Fruit fly (Drosophila melanogaster) whole organism, embryonic: ENCODE data around the gene tobi.

ENCODE experiments used
- Atf-2 ChIP-seq: fragments of 200-800 bp; sonication (Bioruptor generic); optimal IDR thresholded peaks from 2 replicates; lab custom pipeline; 2016; ENCODE audit warnings: missing biosample characterization, missing genetic modification characterization
- CG11696 ChIP-seq: fragments of 200-800 bp; sonication (Bioruptor generic); IDR thresholded peaks from 2 replicates; pipeline ENCODE4 v1.3.6; 2022; ENCODE audit warnings: missing biosample characterization, missing genetic modification characterization
- CG12071 ChIP-seq: fragments of 200-800 bp; sonication (Bioruptor generic); optimal IDR thresholded peaks from 3 replicates; lab custom pipeline; 2018; ENCODE audit warnings: missing biosample characterization, mild to moderate bottlenecking, missing genetic modification characterization
- CG12769 ChIP-seq: fragments of 200-800 bp; sonication (Bioruptor generic); optimal IDR thresholded peaks from 2 replicates; lab custom pipeline; 2019; ENCODE audit warnings: missing biosample characterization, mild to moderate bottlenecking, missing genetic modification characterization, moderate library complexity
- CG13424 ChIP-seq: fragments of 200-800 bp; sonication (Bioruptor generic); optimal IDR thresholded peaks from 2 replicates; lab custom pipeline; 2019; ENCODE audit warnings: missing biosample characterization, mild to moderate bottlenecking, missing genetic modification characterization, moderate library complexity
- CG13624 ChIP-seq: fragments of 200-800 bp; sonication (Bioruptor generic); optimal IDR thresholded peaks from 2 replicates; lab custom pipeline; 2016; ENCODE audit warnings: missing biosample characterization, missing genetic modification characterization
- CG15073 ChIP-seq: fragments of 200-800 bp; sonication (Bioruptor generic); optimal IDR thresholded peaks from 2 replicates; lab custom pipeline; 2016; ENCODE audit warnings: missing biosample characterization, missing genetic modification characterization
- CG2712 ChIP-seq: fragments of 200-800 bp; optimal IDR thresholded peaks from 3 replicates; lab custom pipeline; 2019; ENCODE audit warnings: missing biosample characterization, mild to moderate bottlenecking, missing genetic modification characterization, moderate library complexity
- CG32772 ChIP-seq: fragments of 200-800 bp; sonication (Bioruptor generic); IDR thresholded peaks from 2 replicates; pipeline ENCODE4 v1.3.6; 2022; ENCODE audit warnings: missing biosample characterization, missing genetic modification characterization
- CG34376 ChIP-seq: fragments of 200-800 bp; sonication (Bioruptor generic); optimal IDR thresholded peaks from 2 replicates; lab custom pipeline; 2018; ENCODE audit warnings: missing biosample characterization, mild to moderate bottlenecking, missing genetic modification characterization
- CG34422 ChIP-seq: fragments of 200-800 bp; sonication (Bioruptor generic); IDR thresholded peaks from 3 replicates; pipeline ENCODE4 v1.3.6; 2022; ENCODE audit warnings: missing biosample characterization, missing genetic modification characterization
- CG3726 ChIP-seq: fragments of 200-800 bp; sonication (Bioruptor generic); IDR thresholded peaks from 3 replicates; pipeline ENCODE4, ENCODE4 v1.3.6; 2022; ENCODE audit warnings: missing biosample characterization, missing genetic modification characterization
- CG4404 ChIP-seq: fragments of 200-800 bp; sonication (Bioruptor generic); IDR thresholded peaks from 2 replicates; pipeline ENCODE4 v1.3.6; 2022; ENCODE audit warnings: missing biosample characterization, missing genetic modification characterization
- CG6683 ChIP-seq: fragments of 200-800 bp; sonication (Bioruptor generic); optimal IDR thresholded peaks from 2 replicates; lab custom pipeline; 2017; ENCODE audit warnings: missing biosample characterization, mild to moderate bottlenecking, missing genetic modification characterization, missing genetic modification reagents
- CG6813 ChIP-seq: fragments of 200-800 bp; sonication (Bioruptor generic); optimal IDR thresholded peaks from 2 replicates; lab custom pipeline; 2017; ENCODE audit warnings: missing biosample characterization, missing genetic modification characterization, mild to moderate bottlenecking, moderate library complexity, missing genetic modification reagents
- CG9797 ChIP-seq: fragments of 200-800 bp; sonication (Bioruptor generic); optimal IDR thresholded peaks from 3 replicates; lab custom pipeline; 2018; ENCODE audit warnings: missing biosample characterization, mild to moderate bottlenecking, missing genetic modification characterization
- Dip2 ChIP-seq: fragments of 200-800 bp; sonication (Bioruptor generic); IDR thresholded peaks from 2 replicates; pipeline ENCODE4 v1.3.6; 2022; ENCODE audit warnings: missing biosample characterization, missing genetic modification characterization
- Drgx ChIP-seq: fragments of 200-800 bp; sonication (Bioruptor generic); IDR thresholded peaks from 2 replicates; pipeline ENCODE4 v1.3.6; 2022; ENCODE audit warnings: missing biosample characterization, missing genetic modification characterization
- Ets65A ChIP-seq: fragments of 200-800 bp; sonication (Bioruptor generic); peaks from one replicate; lab custom pipeline; 2016; ENCODE audit warnings: missing biosample characterization, missing genetic modification characterization
- Ets97D ChIP-seq: fragments of 200-800 bp; sonication (Bioruptor generic); optimal IDR thresholded peaks from 3 replicates; lab custom pipeline; 2016; ENCODE audit warnings: missing biosample characterization, missing genetic modification characterization
- Fer2 ChIP-seq: fragments of 200-800 bp; sonication (Bioruptor generic); optimal IDR thresholded peaks from 2 replicates; lab custom pipeline; 2018; ENCODE audit warnings: missing biosample characterization, mild to moderate bottlenecking, missing genetic modification characterization, moderate library complexity
- Fer3 ChIP-seq: fragments of 200-800 bp; sonication (Bioruptor generic); optimal IDR thresholded peaks from 2 replicates; lab custom pipeline; 2018; ENCODE audit warnings: missing biosample characterization, mild to moderate bottlenecking, missing genetic modification characterization, moderate library complexity
- GATAe ChIP-seq: fragments of 200-800 bp; sonication (Bioruptor generic); conservative IDR thresholded peaks from 2 replicates; pipeline ENCODE4 v1.3.6; 2022; ENCODE audit warnings: missing biosample characterization, missing genetic modification characterization
- Gug ChIP-seq: fragments of 200-800 bp; sonication (Bioruptor generic); IDR thresholded peaks from 4 replicates; pipeline ENCODE4 v1.3.6; 2022; ENCODE audit warnings: missing biosample characterization, missing genetic modification characterization
- HLHmδ ChIP-seq: fragments of 200-800 bp; sonication (Bioruptor generic); optimal IDR thresholded peaks from 2 replicates; lab custom pipeline; 2018; ENCODE audit warnings: missing biosample characterization, mild to moderate bottlenecking, missing genetic modification characterization, moderate library complexity
- MESR4 ChIP-seq: fragments of 200-800 bp; sonication (Bioruptor generic); optimal IDR thresholded peaks from 2 replicates; lab custom pipeline; 2018; ENCODE audit warnings: missing biosample characterization, mild to moderate bottlenecking, missing genetic modification characterization, moderate library complexity
- Med ChIP-seq: fragments of 200-800 bp; sonication (Bioruptor generic); peaks from one replicate; lab custom pipeline; 2016; ENCODE audit warnings: missing biosample characterization, missing genetic modification characterization, mild to moderate bottlenecking, inconsistent platforms, moderate library complexity
- Myb ChIP-seq: fragments of 200-800 bp; sonication (Bioruptor generic); optimal IDR thresholded peaks from 2 replicates; lab custom pipeline; 2016; ENCODE audit warnings: missing biosample characterization, missing genetic modification characterization
- Vsx1 ChIP-seq: fragments of 200-800 bp; sonication (Bioruptor generic); optimal IDR thresholded peaks from 2 replicates; lab custom pipeline; 2017; ENCODE audit warnings: missing biosample characterization, mild to moderate bottlenecking, missing genetic modification characterization, missing genetic modification reagents
- ap ChIP-seq: fragments of 200-800 bp; sonication (Bioruptor generic); IDR thresholded peaks from 2 replicates; pipeline ENCODE4 v1.3.6; 2022; ENCODE audit warnings: missing biosample characterization, missing genetic modification characterization
- bcd ChIP-seq: fragments of 200-800 bp; sonication (Bioruptor generic); optimal IDR thresholded peaks from 2 replicates; lab custom pipeline; 2017; ENCODE audit warnings: missing biosample characterization, mild to moderate bottlenecking, missing genetic modification characterization
- cato ChIP-seq: fragments of 200-800 bp; sonication (Bioruptor generic); optimal IDR thresholded peaks from 2 replicates; lab custom pipeline; 2016; ENCODE audit warnings: missing biosample characterization, missing genetic modification characterization, borderline replicate concordance
- crol ChIP-seq: fragments of 200-800 bp; sonication (Bioruptor generic); IDR thresholded peaks from 2 replicates; pipeline ENCODE4 v1.3.6; 2022; ENCODE audit warnings: missing biosample characterization, missing genetic modification characterization
- exex ChIP-seq: fragments of 200-800 bp; sonication (Bioruptor generic); optimal IDR thresholded peaks from 4 replicates; lab custom pipeline; 2018; ENCODE audit warnings: missing biosample characterization, mild to moderate bottlenecking, missing genetic modification characterization, moderate library complexity
- fd102C ChIP-seq: fragments of 200-800 bp; sonication (Bioruptor generic); optimal IDR thresholded peaks from 2 replicates; lab custom pipeline; 2018; ENCODE audit warnings: missing biosample characterization, mild to moderate bottlenecking, missing genetic modification characterization, moderate library complexity
- fd64A ChIP-seq: fragments of 200-800 bp; sonication (Bioruptor generic); optimal IDR thresholded peaks from 3 replicates; lab custom pipeline; 2018; ENCODE audit warnings: missing biosample characterization, mild to moderate bottlenecking, missing genetic modification characterization
- ftz-f1 ChIP-seq: fragments of 200-800 bp; sonication (Bioruptor generic); optimal IDR thresholded peaks from 2 replicates; lab custom pipeline; 2016; ENCODE audit warnings: missing biosample characterization, missing genetic modification characterization
- gce ChIP-seq: fragments of 200-800 bp; sonication (Bioruptor generic); IDR thresholded peaks from 3 replicates; pipeline ENCODE4 v1.3.6; 2022; ENCODE audit warnings: missing biosample characterization, missing genetic modification characterization
- grau ChIP-seq: fragments of 200-800 bp; optimal IDR thresholded peaks from 3 replicates; lab custom pipeline; 2019; ENCODE audit warnings: missing biosample characterization, mild to moderate bottlenecking, missing genetic modification characterization, moderate library complexity
- grn ChIP-seq: fragments of 200-800 bp; sonication (Bioruptor generic); optimal IDR thresholded peaks from 3 replicates; lab custom pipeline; 2017; ENCODE audit warnings: missing biosample characterization, missing genetic modification characterization
- her ChIP-seq: fragments of 200-800 bp; sonication (Bioruptor generic); optimal IDR thresholded peaks from 2 replicates; lab custom pipeline; 2016; ENCODE audit warnings: missing biosample characterization, missing genetic modification characterization
- inv ChIP-seq: fragments of 200-800 bp; sonication (Bioruptor generic); IDR thresholded peaks from 2 replicates; pipeline ENCODE4 v1.3.6; 2022; ENCODE audit warnings: missing biosample characterization, missing genetic modification characterization; ENCODE audit not compliant: partially characterized antibody
- lab ChIP-seq: fragments of 200-800 bp; sonication (Bioruptor generic); optimal IDR thresholded peaks from 3 replicates; lab custom pipeline; 2017; ENCODE audit warnings: missing biosample characterization, missing genetic modification characterization, mild to moderate bottlenecking, moderate library complexity, missing genetic modification reagents
- mirr ChIP-seq: fragments of 200-800 bp; sonication (Bioruptor generic); optimal IDR thresholded peaks from 3 replicates; lab custom pipeline; 2018; ENCODE audit warnings: missing biosample characterization, mild to moderate bottlenecking, missing genetic modification characterization
- peb ChIP-seq: fragments of 200-800 bp; sonication (Bioruptor generic); IDR thresholded peaks from 2 replicates; pipeline ENCODE4 v1.3.6; 2022; ENCODE audit warnings: missing biosample characterization, missing genetic modification characterization
- sd ChIP-seq: fragments of 200-800 bp; sonication (Bioruptor generic); optimal IDR thresholded peaks from 3 replicates; lab custom pipeline; 2018; ENCODE audit warnings: missing biosample characterization, mild to moderate bottlenecking, missing genetic modification characterization, moderate library complexity
- sna ChIP-seq: fragments of 200-800 bp; sonication (Bioruptor generic); IDR thresholded peaks from 2 replicates; pipeline ENCODE4 v1.3.6; 2022; ENCODE audit warnings: missing biosample characterization, missing genetic modification characterization; ENCODE audit not compliant: partially characterized antibody
- sug ChIP-seq: fragments of 200-800 bp; optimal IDR thresholded peaks from 2 replicates; lab custom pipeline; 2019; ENCODE audit warnings: missing biosample characterization, mild to moderate bottlenecking, missing genetic modification characterization, moderate library complexity
- zen ChIP-seq: fragments of 200-800 bp; sonication (Bioruptor generic); optimal IDR thresholded peaks from 3 replicates; lab custom pipeline; 2018; ENCODE audit warnings: missing biosample characterization, mild to moderate bottlenecking, missing genetic modification characterization, moderate library complexity

tobi gene

dm6 chr3R:25312583-25312982 is 34.1 kb downstream of the tobi start (continued):
- TF ChIP-seq Fer2 (tag; lab: Kevin White, UChicago) (no peak), MESR4 (no peak), sna (GFP tag; lab: Robert Waterston, UW) (no peak), CG12071 (GFP tag; lab: Kevin White, UChicago) (no peak), Gug (no peak), CG13424 (tag; lab: Kevin White, UChicago) (no peak), CG32772 (GFP tag; lab: Robert Waterston, UW) (no peak), CG3726 (GFP tag; lab: Robert Waterston, UW) (no peak), Dip2 (GFP tag; lab: Robert Waterston, UW) (peak; percentile 84), Med (GFP tag; lab: Kevin White, UChicago) (peak; percentile 70), inv (GFP tag; lab: Robert Waterston, UW) (no peak), cato (GFP tag; lab: Kevin White, UChicago) (no peak), Atf-2 (GFP tag; lab: Kevin White, UChicago) (no peak), CG2712 (tag; lab: Kevin White, UChicago) (no peak), zen (tag; lab: Kevin White, UChicago) (no peak), Ets97D (peak; percentile 22), Myb (GFP tag; lab: Kevin White, UChicago) (no peak), ftz-f1 (GFP tag; lab: Kevin White, UChicago) (no peak), Drgx (no peak), bcd (GFP tag; lab: Kevin White, UChicago) (peak; percentile 3), Ets65A (GFP tag; lab: Kevin White, UChicago) (peak; percentile 43)

dm6 chr3R:25310843-25311242 is 35.9 kb downstream of the tobi start, which contains the start of gene CG31099:
Gene CG31099, minus strand, starts transcription at chr3R:25310943.
- TF ChIP-seq CG9797 (GFP tag; lab: Kevin White, UChicago) (no peak), HLHmδ (GFP tag; lab: Kevin White, UChicago) (no peak), CG4404 (no peak), grau (tag; lab: Kevin White, UChicago) (no peak), her (no peak), CG6813 (no peak), CG34422 (GFP tag; lab: Robert Waterston, UW) (no peak), ap (GFP tag; lab: Robert Waterston, UW) (no peak), peb (GFP tag; lab: Robert Waterston, UW) (no peak), Fer3 (tag; lab: Kevin White, UChicago) (no peak), gce (GFP tag; lab: Robert Waterston, UW) (no peak)

dm6 chr3R:25309175-25309574 is 37.5 kb downstream of the tobi start:
- TF ChIP-seq GATAe (GFP tag; lab: Robert Waterston, UW) (0 out of 2 replicates have a peak, but pooled peaks have one; percentile 21), Dip2 (GFP tag; lab: Robert Waterston, UW) (no peak), exex (tag; lab: Kevin White, UChicago) (peak; percentile 97), fd102C (GFP tag; lab: Kevin White, UChicago) (no peak), sd (tag; lab: Kevin White, UChicago) (peak; percentile 3), CG11696 (GFP tag; lab: Robert Waterston, UW) (no peak), CG34376 (GFP tag; lab: Kevin White, UChicago) (peak; percentile 7), mirr (GFP tag; lab: Kevin White, UChicago) (peak; percentile 64), CG13624 (GFP tag; lab: Kevin White, UChicago) (no peak), cato (GFP tag; lab: Kevin White, UChicago) (no peak), fd64A (GFP tag; lab: Kevin White, UChicago) (no peak), grn (GFP tag; lab: Kevin White, UChicago) (peak; percentile 38), CG6683 (GFP tag; lab: Kevin White, UChicago) (no peak), crol (no peak), lab (GFP tag; lab: Kevin White, UChicago) (peak; percentile 53), sug (peak; percentile 69), CG15073 (GFP tag; lab: Kevin White, UChicago) (no peak), Vsx1 (GFP tag; lab: Kevin White, UChicago) (peak; percentile 33), CG12769 (peak; percentile 19)
